Worm (Caenorhabditis elegans) whole organism, L4/young adult: ENCODE data around the gene C53C11.2.
A peak's percentile ranks its signal among the peaks of the same experiment; 100 is the strongest.
"Not testable (repeated sequence)": the region's sequence is repeated elsewhere in the genome, so short reads cannot be mapped to it uniquely, and the experiment has no call there.

Experiments
- W03F9.2 ChIP-seq: fragments of 150-350 bp; optimal IDR thresholded peaks from 2 replicates; lab custom pipeline; 2014; ENCODE audit warnings: missing biosample characterization, missing genetic modification characterization
- dao-5 ChIP-seq: sonication (generic microtip); optimal IDR thresholded peaks from 2 replicates; lab custom pipeline; 2016; ENCODE audit warnings: missing genotype, missing genetic modification characterization, moderate library complexity, missing compliant biosample characterization
- him-1 ChIP-seq: sonication (generic microtip); optimal IDR thresholded peaks from 2 replicates; lab custom pipeline; 2016; ENCODE audit warnings: missing genotype, missing genetic modification reagents, missing genetic modification characterization, missing compliant biosample characterization

Gene C53C11.2

DNA sequence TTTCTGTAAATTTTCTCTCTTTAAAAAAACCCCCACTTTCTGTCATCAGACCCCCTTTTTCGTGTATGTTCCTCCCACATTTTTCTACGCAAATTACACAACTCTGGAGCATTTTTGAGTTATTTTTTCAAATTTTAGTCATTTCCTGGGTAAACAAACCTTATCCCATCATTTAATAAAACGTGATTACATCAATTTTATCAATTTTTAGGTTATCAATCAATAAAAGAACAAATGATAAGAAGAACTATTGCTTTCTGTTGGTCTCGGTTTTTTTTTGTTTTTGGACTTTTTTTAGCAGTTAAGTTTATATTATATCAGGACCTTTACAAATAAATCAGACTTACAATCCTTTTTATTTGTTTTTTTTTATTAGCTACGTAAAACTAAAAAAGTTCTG lies at the start of gene C53C11.2:
C53C11.2 (plus strand) TSS at position 284 of the 400 bp plus-strand sequence.
- TF ChIP-seq him-1: no peak
- TF ChIP-seq dao-5 (tag; lab: Kevin White, UChicago): no peak
- TF ChIP-seq W03F9.2 (tag; lab: Kevin White, UChicago): no peak

DNA sequence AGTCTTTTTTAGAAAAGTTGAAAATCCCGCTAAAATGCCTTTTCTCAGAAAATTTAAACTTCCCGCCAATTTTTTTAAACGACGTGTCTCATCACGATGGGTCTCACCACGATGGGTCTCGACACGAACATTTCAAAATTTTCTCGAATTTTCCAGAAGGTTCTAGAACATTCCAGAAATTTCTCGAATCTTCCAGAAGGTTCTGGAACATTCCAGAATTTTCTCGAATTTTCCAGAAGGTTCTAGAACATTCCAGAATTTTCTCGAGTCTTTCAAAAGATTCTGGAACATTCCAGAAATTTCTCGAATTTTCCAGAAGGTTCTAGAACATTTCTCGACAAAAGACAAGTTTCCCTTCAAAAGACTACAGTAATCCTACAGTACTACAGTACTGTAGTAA lies 48.1 kb upstream of the C53C11.2 start:
- TF ChIP-seq dao-5 (tag; lab: Kevin White, UChicago): no peak
- no peak for TF ChIP-seq W03F9.2 (tag; lab: Kevin White, UChicago)
- TF ChIP-seq him-1: no peak

DNA sequence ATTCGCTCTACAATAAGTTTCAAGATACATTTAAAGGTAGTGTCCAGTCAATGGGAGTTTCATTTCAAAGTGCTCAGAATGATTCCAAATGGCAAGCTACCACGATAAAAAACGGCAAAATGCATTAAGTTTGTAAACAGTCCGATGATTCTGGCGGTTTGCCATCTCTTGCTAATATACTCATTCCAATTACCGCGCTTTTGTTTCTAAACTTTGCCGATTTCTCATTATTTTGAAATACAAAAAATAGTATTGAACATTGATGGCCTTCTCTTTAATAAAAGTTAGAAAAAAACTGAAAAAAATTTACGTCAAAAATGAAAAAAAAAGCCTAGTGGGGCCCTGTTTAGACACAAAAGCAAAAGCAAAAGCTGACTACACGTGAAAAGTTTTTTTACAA lies 42.4 kb upstream of the C53C11.2 start:
- TF ChIP-seq W03F9.2 (tag; lab: Kevin White, UChicago) (no peak), him-1 (no peak), dao-5 (tag; lab: Kevin White, UChicago) (no peak)

DNA sequence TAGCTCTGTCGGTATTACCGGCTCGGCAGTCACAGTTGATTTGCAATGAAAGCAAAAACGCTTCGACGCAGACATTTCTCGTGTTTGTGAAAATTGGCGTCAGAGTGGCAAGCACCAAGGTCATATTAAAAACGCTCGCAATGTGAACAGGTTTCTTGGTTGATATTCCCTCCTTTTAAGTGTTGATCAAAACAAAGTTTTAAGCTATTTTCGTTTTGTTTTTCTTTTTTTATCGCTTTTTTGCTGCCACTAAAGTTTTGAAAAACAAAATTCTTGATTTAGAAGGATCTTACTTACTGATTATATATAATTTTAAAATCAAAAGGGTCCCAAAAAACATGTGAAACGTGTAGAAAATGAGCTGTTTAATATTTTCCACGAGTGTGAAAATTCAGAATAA lies 41.7 kb upstream of the C53C11.2 start, which contains the start of gene C33E10.8:
C33E10.8 (minus strand) TSS at position 101 of the 400 bp plus-strand sequence.
- TF ChIP-seq him-1 (no peak), dao-5 (tag; lab: Kevin White, UChicago) (no peak), W03F9.2 (tag; lab: Kevin White, UChicago) (no peak)

DNA sequence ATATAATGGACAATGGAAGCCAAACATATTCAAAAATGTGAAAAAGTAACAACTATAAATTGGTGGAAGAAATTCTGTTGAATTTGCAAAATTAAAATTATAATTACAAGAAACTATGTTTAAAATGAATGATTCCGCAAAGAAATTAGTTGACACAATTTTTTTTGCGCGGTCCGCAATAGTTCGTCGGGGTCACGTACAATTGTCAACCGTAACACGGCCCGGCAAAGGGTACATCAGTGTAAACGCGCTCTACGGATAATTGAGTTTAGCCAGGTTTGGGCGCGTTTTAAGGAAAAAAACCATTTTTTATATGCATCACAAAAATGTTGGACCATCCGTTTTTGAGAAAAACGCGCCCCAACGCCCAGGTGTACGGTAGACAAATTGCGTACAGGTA lies 39.0 kb upstream of the C53C11.2 start:
- TF ChIP-seq dao-5 (tag; lab: Kevin White, UChicago) (no peak), him-1 (no peak), W03F9.2 (tag; lab: Kevin White, UChicago) (no peak)

DNA sequence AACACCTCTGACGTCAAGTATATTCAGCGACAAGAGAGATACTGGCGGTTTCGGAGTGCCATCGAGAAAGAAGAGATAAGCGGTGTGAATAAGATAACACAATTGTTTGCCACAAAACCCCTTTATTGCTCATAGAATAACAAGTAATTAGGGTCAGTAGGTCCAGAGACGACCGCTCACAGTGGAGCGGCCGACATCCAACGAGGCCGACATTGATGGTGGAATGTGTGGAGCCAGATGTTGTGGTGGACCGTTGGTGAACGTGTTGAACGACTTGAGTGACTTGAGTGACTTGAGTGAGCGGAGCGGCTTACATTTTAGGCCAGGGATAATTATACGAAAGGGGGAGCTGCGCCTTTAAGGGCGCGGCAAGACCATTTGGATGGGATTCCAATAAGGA lies 35.7 kb upstream of the C53C11.2 start:
- TF ChIP-seq W03F9.2 (tag; lab: Kevin White, UChicago) (no peak), him-1 (no peak), dao-5 (tag; lab: Kevin White, UChicago) (no peak)

DNA sequence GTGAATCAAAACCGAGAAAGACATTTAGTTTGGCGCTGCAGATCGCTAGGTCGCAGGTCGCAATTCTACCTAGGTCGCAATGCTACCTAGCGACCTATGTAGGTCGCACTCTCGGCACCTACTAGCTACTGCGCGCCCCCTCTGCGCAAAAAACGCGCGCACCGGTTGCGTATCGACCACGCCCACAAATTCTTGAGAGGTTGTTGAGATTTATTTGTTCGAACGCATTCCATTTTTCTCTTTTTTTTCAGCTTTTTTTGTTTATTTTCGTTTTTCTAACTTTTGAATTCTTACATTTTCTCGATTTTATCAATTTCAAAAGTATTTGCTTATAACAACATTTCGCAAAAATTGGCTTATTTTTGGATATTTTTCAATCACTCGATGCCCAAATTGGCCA lies 34.5 kb upstream of the C53C11.2 start, which contains the start of gene C33E10.10:
C33E10.10 (minus strand) TSS at position 101 of the 400 bp plus-strand sequence.
- no peak for TF ChIP-seq W03F9.2 (tag; lab: Kevin White, UChicago)
- no peak for TF ChIP-seq him-1
- no peak for TF ChIP-seq dao-5 (tag; lab: Kevin White, UChicago)

DNA sequence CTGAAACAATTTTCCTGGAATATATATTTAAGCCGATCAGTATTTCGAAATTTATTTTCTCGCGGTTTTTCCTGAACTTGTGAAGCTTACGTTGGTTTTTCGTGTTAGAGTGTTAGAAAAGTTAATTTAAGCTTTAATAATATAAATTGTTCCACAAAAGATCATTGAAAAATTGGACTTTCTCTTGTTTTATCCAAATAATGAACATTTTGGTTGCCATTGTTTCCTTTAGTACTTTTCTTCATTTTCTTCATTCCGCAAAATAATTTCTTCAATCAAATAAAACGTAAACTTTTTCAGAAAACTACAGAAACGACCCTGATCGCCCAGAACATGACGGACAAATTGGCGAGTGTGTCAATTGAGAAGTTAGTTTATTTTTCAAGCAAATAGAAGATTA lies 34.0 kb upstream of the C53C11.2 start, which contains the start of gene fbxa-120:
fbxa-120 (plus strand) TSS at position 301 of the 400 bp plus-strand sequence.
- TF ChIP-seq W03F9.2 (tag; lab: Kevin White, UChicago) (no peak), him-1 (no peak), dao-5 (tag; lab: Kevin White, UChicago) (no peak)

DNA sequence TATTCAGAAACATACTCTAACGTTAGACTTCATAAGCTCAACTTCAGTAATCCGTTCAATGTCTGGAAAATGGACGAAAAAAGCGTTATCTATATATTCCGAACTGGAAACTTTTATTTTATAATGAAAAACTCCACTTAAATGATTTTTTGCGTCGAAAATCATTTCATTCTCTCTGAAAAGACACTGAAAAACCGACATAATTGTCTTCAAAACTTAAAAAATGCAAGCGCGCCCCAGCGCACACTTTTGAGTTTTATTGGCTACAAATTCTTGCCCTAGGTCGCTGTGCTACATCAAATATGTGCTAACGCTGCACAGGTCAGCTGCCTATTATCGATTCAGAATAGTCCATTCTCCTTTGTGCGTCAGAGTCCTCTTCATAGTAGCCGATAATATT lies 31.5 kb upstream of the C53C11.2 start, which contains the start of gene C33E10.1:
C33E10.1 (plus strand) TSS at position 301 of the 400 bp plus-strand sequence.
- not testable (repeated sequence) for TF ChIP-seq W03F9.2 (tag; lab: Kevin White, UChicago); dao-5 (tag; lab: Kevin White, UChicago); him-1

DNA sequence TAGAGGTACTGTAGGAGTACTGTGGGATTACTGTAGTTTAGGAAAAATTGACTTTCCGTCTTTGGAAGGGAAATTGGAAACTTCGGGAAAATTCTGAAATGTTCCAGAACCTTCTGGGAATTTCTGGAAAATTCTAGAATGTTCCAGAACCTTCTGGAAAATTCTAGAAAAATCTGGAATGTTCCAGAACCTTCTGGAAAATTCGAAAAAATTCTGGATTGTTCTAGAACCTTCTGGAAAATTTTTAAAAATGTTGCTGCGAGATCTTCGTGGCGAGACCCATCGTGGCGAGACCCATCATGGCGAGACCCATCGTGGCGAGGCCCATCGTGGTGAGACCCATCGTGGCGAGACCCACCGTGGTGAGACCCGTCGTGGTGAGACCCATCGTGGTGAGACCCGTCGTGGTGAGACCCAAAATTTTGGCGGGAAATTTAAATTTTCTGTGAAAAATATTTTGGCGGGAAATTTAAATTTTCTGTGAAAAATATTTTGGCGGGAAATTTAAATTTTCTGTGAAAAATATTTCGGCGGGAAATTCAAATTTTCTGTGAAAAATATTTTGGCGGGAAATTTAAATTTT lies 25.6 kb upstream of the C53C11.2 start, which contains the start of gene C53C11.4:
C53C11.4 (plus strand) TSS at position 179 of the 583 bp plus-strand sequence.
- not testable (repeated sequence) for TF ChIP-seq him-1; dao-5 (tag; lab: Kevin White, UChicago); W03F9.2 (tag; lab: Kevin White, UChicago)

DNA sequence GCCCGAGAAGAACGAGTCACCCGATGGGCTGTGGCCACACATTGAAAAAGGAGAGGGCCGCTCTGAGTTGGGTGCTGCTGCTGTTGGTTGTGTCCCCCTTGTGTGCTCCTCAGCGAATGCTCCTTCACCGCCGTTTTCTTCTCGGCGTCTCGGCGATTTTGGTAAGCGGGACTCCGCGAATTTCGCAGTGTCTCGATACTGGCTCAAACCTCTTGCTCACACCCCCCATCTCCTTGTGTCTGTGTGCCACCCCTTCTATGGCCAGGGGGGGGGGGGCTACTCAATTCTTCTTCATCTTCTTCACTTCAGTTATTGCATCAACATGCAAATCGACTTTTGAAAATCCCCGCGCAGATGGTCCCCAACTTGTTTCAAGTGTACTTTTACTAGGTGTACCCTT lies 21.5 kb upstream of the C53C11.2 start:
- TF ChIP-seq dao-5 (tag; lab: Kevin White, UChicago): no peak
- no peak for TF ChIP-seq W03F9.2 (tag; lab: Kevin White, UChicago)
- peak; percentile 64 for TF ChIP-seq him-1

DNA sequence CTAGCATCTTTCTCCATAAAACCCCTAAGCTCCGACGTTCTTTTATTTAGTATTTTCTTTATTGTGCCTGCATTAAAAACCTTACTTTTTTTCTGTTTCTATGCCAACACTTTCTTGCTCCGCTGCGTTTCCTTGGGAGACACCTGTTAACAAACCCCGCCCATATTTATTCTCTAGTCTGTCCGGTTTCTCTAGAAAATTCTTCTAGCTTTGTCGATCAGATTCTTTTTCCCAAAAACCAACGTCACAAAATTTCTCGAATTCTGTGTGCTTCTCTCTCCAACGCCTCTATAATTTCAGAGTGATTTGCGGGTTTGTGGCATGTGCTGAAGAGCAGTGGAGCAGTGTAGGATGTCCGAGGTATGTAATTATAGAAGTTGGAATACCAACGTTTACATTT lies 18.2 kb upstream of the C53C11.2 start, which contains the start of gene ptr-5:
ptr-5 (plus strand) TSS at position 301 of the 400 bp plus-strand sequence.
- TF ChIP-seq W03F9.2 (tag; lab: Kevin White, UChicago) (no peak), him-1 (no peak), dao-5 (tag; lab: Kevin White, UChicago) (no peak)

DNA sequence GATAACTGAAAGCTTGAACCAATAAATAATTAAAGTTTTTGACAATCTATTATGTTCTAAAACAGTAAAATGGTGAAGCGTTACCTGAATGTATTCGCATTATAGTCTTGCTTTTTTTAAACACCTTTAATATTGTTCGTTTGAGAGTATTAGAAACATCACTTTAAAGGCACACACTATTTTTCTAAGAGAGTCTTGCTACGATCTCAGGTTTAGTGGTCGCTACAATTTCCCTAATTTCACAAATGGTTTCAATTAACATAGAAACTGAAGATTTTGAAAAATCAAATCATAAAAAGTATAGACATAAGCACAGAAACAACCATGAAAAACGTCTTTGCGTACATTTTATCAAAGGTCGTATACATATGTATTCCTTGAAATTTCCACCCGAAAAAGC lies 15.9 kb upstream of the C53C11.2 start:
- TF ChIP-seq W03F9.2 (tag; lab: Kevin White, UChicago) (no peak), him-1 (no peak), dao-5 (tag; lab: Kevin White, UChicago) (no peak)

DNA sequence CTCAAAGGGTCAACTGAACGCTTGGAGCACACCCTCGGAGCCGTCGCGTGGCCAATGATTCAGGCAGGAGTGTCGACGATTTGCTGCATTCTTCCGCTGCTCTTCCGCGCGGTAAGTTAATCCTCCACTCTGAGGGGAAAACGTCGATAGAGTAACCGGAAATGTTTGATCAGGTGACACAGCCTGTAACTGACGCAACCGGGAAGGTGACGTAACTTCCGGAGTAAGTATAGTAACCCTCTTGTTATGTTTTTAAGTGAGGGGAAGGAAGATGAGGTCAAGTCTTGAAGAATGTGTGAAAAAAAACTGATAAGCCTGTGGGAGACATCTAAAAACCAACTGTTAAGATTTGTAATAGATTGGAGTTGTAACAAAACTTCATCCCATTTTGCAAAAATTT lies 11.5 kb upstream of the C53C11.2 start:
- TF ChIP-seq dao-5 (tag; lab: Kevin White, UChicago): no peak
- TF ChIP-seq him-1: no peak
- TF ChIP-seq W03F9.2 (tag; lab: Kevin White, UChicago): no peak
